Worm (Caenorhabditis elegans) whole organism, young adult: ENCODE data around the gene snap-29.

Experiments
- C06A6.2 ChIP-seq: fragments of 200-800 bp; sonication (Bioruptor generic); conservative IDR thresholded peaks from 2 replicates; pipeline ENCODE4 v1.3.6; 2022; ENCODE audit warnings: missing genetic modification characterization, missing compliant biosample characterization
- Y95B8A.8 ChIP-seq: fragments of 200-800 bp; sonication (Bioruptor generic); IDR thresholded peaks from 2 replicates; pipeline ENCODE4 v1.3.6; 2022; ENCODE audit warnings: missing genetic modification reagents, missing genetic modification characterization, missing compliant biosample characterization
- aptf-2 ChIP-seq: fragments of 200-800 bp; sonication (Bioruptor generic); conservative IDR thresholded peaks from 2 replicates; pipeline ENCODE4 v1.3.6; 2022; ENCODE audit warnings: missing genetic modification reagents, missing genetic modification characterization, missing compliant biosample characterization
- ceh-100 ChIP-seq: fragments of 200-800 bp; sonication (Bioruptor generic); IDR thresholded peaks from 2 replicates; pipeline ENCODE4 v1.3.6; 2022; ENCODE audit warnings: missing genetic modification reagents, missing genetic modification characterization, missing compliant biosample characterization
- ceh-40 ChIP-seq: fragments of 200-800 bp; sonication (Bioruptor generic); IDR thresholded peaks from 2 replicates; pipeline ENCODE4 v1.3.6; 2022; ENCODE audit warnings: missing genetic modification characterization, missing compliant biosample characterization
- him-1 ChIP-seq: sonication (generic microtip); optimal IDR thresholded peaks from 2 replicates; lab custom pipeline; 2016; ENCODE audit warnings: missing genotype, missing genetic modification reagents, missing genetic modification characterization, missing compliant biosample characterization
- hrde-1 ChIP-seq: sonication (generic microtip); optimal IDR thresholded peaks from 2 replicates; lab custom pipeline; 2016; ENCODE audit warnings: missing genetic modification characterization, mild to moderate bottlenecking, missing compliant biosample characterization, moderate library complexity, missing genotype, missing genetic modification reagents, borderline replicate concordance

- TF ChIP-seq C06A6.2 (GFP tag; lab: Robert Waterston, UW) (no peak), ceh-100 (GFP tag; lab: Robert Waterston, UW) (no peak), Y95B8A.8 (GFP tag; lab: Robert Waterston, UW) (no peak), ceh-40 (GFP tag; lab: Robert Waterston, UW) (no peak), hrde-1 (no peak), aptf-2 (no peak), him-1 (tag; lab: Kevin White, UChicago) (no peak)
Observed at ce11 chrIII:8749487-8749886, 26.6 kb upstream of the snap-29 start, which contains the start of gene sma-2.
